Worm (Caenorhabditis elegans): ENCODE data around the gene C14H10.2.

- TF ChIP-seq med-1 (GFP tag; optimal IDR thresholded peaks at IDR 0.05; ENCODE audit: insufficient read depth), result no peak
- peak; percentile 14; the same call in 1 of the 2 replicates for TF ChIP-seq flt-1 (GFP tag; IDR thresholded peaks at IDR 0.05)
- no peak for TF ChIP-seq ztf-23 (GFP tag; IDR thresholded peaks at IDR 0.05)
- no peak for TF ChIP-seq cog-1 (tag; optimal IDR thresholded peaks at IDR 0.05)
- TF ChIP-seq tab-1 (GFP tag; IDR thresholded peaks at IDR 0.05), result no peak
These were observed 46.7 kb downstream of the C14H10.2 start for ce11 chrX:10206008-10206407.
